Worm (Caenorhabditis elegans): Measurements from ENCODE around the gene pgap-3.
"Not testable (repeated sequence)": the region's sequence is repeated elsewhere in the genome, so short reads cannot be mapped to it uniquely, and the experiment has no call there.

DNA sequence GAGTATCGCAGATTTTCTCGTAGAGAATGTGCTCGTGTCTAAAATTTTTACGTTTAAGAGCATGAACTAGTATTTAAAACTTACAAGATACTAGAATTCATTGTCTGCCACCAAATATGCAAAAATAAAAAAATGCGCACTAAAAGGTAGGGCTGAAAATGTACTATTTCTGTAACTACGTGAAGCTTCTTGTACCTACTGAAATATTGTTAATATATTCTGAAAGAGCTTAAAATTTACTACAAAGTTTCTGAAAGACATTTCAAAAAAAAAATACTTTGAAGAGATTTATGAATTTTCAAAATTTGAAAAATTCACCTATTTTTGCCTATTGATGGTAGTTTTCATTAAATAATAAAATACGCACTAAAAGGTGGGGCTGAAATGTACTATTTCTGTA is 22.2 kb upstream of the pgap-3 start, which contains the start of gene fbxa-214:
- TF ChIP-seq Y79H2A.3 (GFP tag; conservative IDR thresholded peaks at IDR 0.05); C17E4.6 (GFP tag; IDR thresholded peaks at IDR 0.05); nfya-1 (tag; optimal IDR thresholded peaks at IDR 0.05; ENCODE audit: borderline replicate concordance, insufficient read depth): not testable (repeated sequence)

All from whole organism, young adult.